Worm (Caenorhabditis elegans) whole organism, L2 larva: ENCODE measurements around the gene srx-68.

Experiments
- R02D3.7 ChIP-seq: fragments of 150-350 bp; optimal IDR thresholded peaks from 2 replicates; lab custom pipeline; 2014; ENCODE audit warnings: missing biosample characterization, missing genetic modification characterization
- Y55F3AM.14 ChIP-seq: fragments of 200-800 bp; sonication (Bioruptor generic); optimal IDR thresholded peaks from 2 replicates; lab custom pipeline; 2018; ENCODE audit warnings: mild to moderate bottlenecking, missing genetic modification characterization, missing compliant biosample characterization
- ZK546.5 ChIP-seq: sonication (generic microtip); optimal IDR thresholded peaks from 2 replicates; lab custom pipeline; 2017; ENCODE audit warnings: missing biosample characterization, missing genetic modification characterization
- alr-1 ChIP-seq: fragments of 150-350 bp; optimal IDR thresholded peaks from 2 replicates; lab custom pipeline; 2014; ENCODE audit warnings: missing biosample characterization, missing genetic modification characterization
- ama-1 ChIP-seq: fragments of 150-350 bp; optimal IDR thresholded peaks from 2 replicates; lab custom pipeline; 2018; ENCODE audit warnings: inconsistent platforms
- ceh-16 ChIP-seq: fragments of 150-350 bp; optimal IDR thresholded peaks from 2 replicates; lab custom pipeline; 2014; ENCODE audit warnings: missing biosample characterization, missing genetic modification characterization
- ceh-82 ChIP-seq: fragments of 150-350 bp; optimal IDR thresholded peaks from 2 replicates; lab custom pipeline; 2014; ENCODE audit warnings: missing biosample characterization, missing genetic modification characterization
- dmd-4 ChIP-seq: sonication (generic microtip); optimal IDR thresholded peaks from 2 replicates; lab custom pipeline; 2017; ENCODE audit warnings: missing biosample characterization, missing genetic modification characterization
- egl-27 ChIP-seq: sonication (generic microtip); optimal IDR thresholded peaks from 3 replicates; lab custom pipeline; 2017; ENCODE audit warnings: missing biosample characterization, missing genetic modification reagents, missing genetic modification characterization
- elt-3 ChIP-seq: sonication (generic microtip); optimal IDR thresholded peaks from 2 replicates; lab custom pipeline; 2017; ENCODE audit warnings: missing biosample characterization, missing genetic modification characterization
- fos-1 ChIP-seq: fragments of 150-350 bp; optimal IDR thresholded peaks from 2 replicates; lab custom pipeline; 2014; ENCODE audit warnings: missing biosample characterization, missing genetic modification characterization
- gmeb-1 ChIP-seq: fragments of 150-350 bp; optimal IDR thresholded peaks from 2 replicates; lab custom pipeline; 2014; ENCODE audit warnings: missing biosample characterization, missing genetic modification characterization
- lin-11 ChIP-seq: fragments of 150-350 bp; sonication (generic microtip); optimal IDR thresholded peaks from 2 replicates; lab custom pipeline; 2014; ENCODE audit warnings: missing biosample characterization, missing genetic modification characterization, inconsistent platforms, mixed read lengths
- lsy-2 ChIP-seq, 2 experiments: fragments of 150-350 bp in 1 of 2; sonication (generic microtip) in 1 of 2; optimal IDR thresholded peaks; 2 replicates each; lab custom pipeline; 2014 to 2017; ENCODE audit warnings: missing biosample characterization in 2 of 2, missing genetic modification characterization in 2 of 2
- mab-5 ChIP-seq: fragments of 150-350 bp; optimal IDR thresholded peaks from 2 replicates; lab custom pipeline; 2014; ENCODE audit warnings: missing biosample characterization, missing genetic modification characterization
- mbf-1 ChIP-seq: sonication (generic microtip); optimal IDR thresholded peaks from 2 replicates; lab custom pipeline; 2017; ENCODE audit warnings: missing biosample characterization, missing genetic modification characterization
- mdl-1 ChIP-seq, 2 experiments: fragments of 150-350 bp in 1 of 2; sonication (generic microtip) in 1 of 2; optimal IDR thresholded peaks; 2 replicates each; lab custom pipeline; 2017; ENCODE audit warnings: missing biosample characterization in 2 of 2, missing genetic modification characterization in 2 of 2
- nhr-10 ChIP-seq: sonication (generic microtip); optimal IDR thresholded peaks from 2 replicates; lab custom pipeline; 2017; ENCODE audit warnings: missing biosample characterization, missing genetic modification characterization
- nhr-11 ChIP-seq: fragments of 150-350 bp; optimal IDR thresholded peaks from 2 replicates; lab custom pipeline; 2014; ENCODE audit warnings: missing biosample characterization, missing genetic modification characterization
- nhr-129 ChIP-seq: fragments of 150-350 bp; optimal IDR thresholded peaks from 2 replicates; lab custom pipeline; 2014; ENCODE audit warnings: missing biosample characterization, missing genetic modification characterization
- nhr-237 ChIP-seq: fragments of 150-350 bp; optimal IDR thresholded peaks from 2 replicates; lab custom pipeline; 2014; ENCODE audit warnings: missing biosample characterization, missing genetic modification characterization
- nhr-25 ChIP-seq: fragments of 150-350 bp; sonication (generic microtip); optimal IDR thresholded peaks from 3 replicates; lab custom pipeline; 2014; ENCODE audit warnings: missing biosample characterization, missing genetic modification characterization
- nhr-6 ChIP-seq: fragments of 150-350 bp; optimal IDR thresholded peaks from 2 replicates; lab custom pipeline; 2014; ENCODE audit warnings: missing biosample characterization, missing genetic modification characterization
- nhr-77 ChIP-seq: fragments of 150-350 bp; optimal IDR thresholded peaks from 2 replicates; lab custom pipeline; 2014; ENCODE audit warnings: missing biosample characterization, missing genetic modification characterization
- sem-4 ChIP-seq: fragments of 150-350 bp; optimal IDR thresholded peaks from 2 replicates; lab custom pipeline; 2014; ENCODE audit warnings: missing biosample characterization, missing genetic modification reagents, missing genetic modification characterization
- skn-1 ChIP-seq: sonication (generic microtip); optimal IDR thresholded peaks from 2 replicates; lab custom pipeline; 2017; ENCODE audit warnings: missing biosample characterization, missing genetic modification characterization
- sma-3 ChIP-seq: sonication (generic microtip); optimal IDR thresholded peaks from 2 replicates; lab custom pipeline; 2016; ENCODE audit warnings: missing genetic modification reagents, missing genetic modification characterization, missing compliant biosample characterization
- snpc-4 ChIP-seq: fragments of 150-350 bp; optimal IDR thresholded peaks from 2 replicates; lab custom pipeline; 2014; ENCODE audit warnings: missing biosample characterization, missing genetic modification characterization
- unc-39 ChIP-seq: fragments of 150-350 bp; optimal IDR thresholded peaks from 2 replicates; lab custom pipeline; 2014; ENCODE audit warnings: missing biosample characterization, missing genetic modification characterization
- unc-55 ChIP-seq: fragments of 150-350 bp; sonication (generic microtip); optimal IDR thresholded peaks from 3 replicates; lab custom pipeline; 2014; ENCODE audit warnings: missing biosample characterization, missing genetic modification reagents, missing genetic modification characterization
- unc-62 ChIP-seq: fragments of 150-350 bp; optimal IDR thresholded peaks from 2 replicates; lab custom pipeline; 2014; ENCODE audit warnings: missing biosample characterization, missing genetic modification reagents, missing genetic modification characterization
- zag-1 ChIP-seq: fragments of 150-350 bp; optimal IDR thresholded peaks from 2 replicates; lab custom pipeline; 2014; ENCODE audit warnings: missing biosample characterization, missing genetic modification characterization
- ztf-1 ChIP-seq: fragments of 200-800 bp; sonication (Bioruptor generic); conservative IDR thresholded peaks from 2 replicates; pipeline ENCODE4 v1.3.6; 2022; ENCODE audit warnings: missing genetic modification characterization, missing compliant biosample characterization
- ztf-11 ChIP-seq: sonication (generic microtip); optimal IDR thresholded peaks from 2 replicates; lab custom pipeline; 2017; ENCODE audit warnings: missing biosample characterization, missing genetic modification characterization
- ztf-4 ChIP-seq: fragments of 150-350 bp; optimal IDR thresholded peaks from 2 replicates; lab custom pipeline; 2014; ENCODE audit warnings: missing biosample characterization, missing genetic modification characterization

srx-68 gene

ce11 chrV:3929099-3929498 lies 16.5 kb downstream of the srx-68 start, which contains the start of gene srx-64:
Gene srx-64 (plus strand): TSS chrV:3929399.
- no peak for TF ChIP-seq skn-1 (tag; lab: Kevin White, UChicago)
- no peak for TF ChIP-seq ama-1 (lab: Kevin White, UChicago)
- no peak for TF ChIP-seq egl-27 (tag; lab: Kevin White, UChicago)
- TF ChIP-seq ztf-1 (GFP tag; lab: Robert Waterston, UW), result no peak
- no peak for TF ChIP-seq ztf-11 (tag; lab: Kevin White, UChicago)
- TF ChIP-seq nhr-129 (tag; lab: Kevin White, UChicago), result no peak
- TF ChIP-seq ztf-4, result no peak
- TF ChIP-seq mab-5 (tag; lab: Kevin White, UChicago), result no peak
- no peak for TF ChIP-seq snpc-4 (tag; lab: Kevin White, UChicago)
- TF ChIP-seq ZK546.5 (tag; lab: Kevin White, UChicago), result no peak
- no peak for TF ChIP-seq R02D3.7 (tag; lab: Kevin White, UChicago)
- no peak for TF ChIP-seq mbf-1 (tag; lab: Kevin White, UChicago)
- no peak for TF ChIP-seq sma-3 (GFP tag; lab: Kevin White, UChicago)
- no peak for TF ChIP-seq alr-1 (tag; lab: Kevin White, UChicago)
- TF ChIP-seq nhr-6 (tag; lab: Kevin White, UChicago), result no peak
- TF ChIP-seq nhr-77 (tag; lab: Kevin White, UChicago), result no peak
- TF ChIP-seq unc-62 (GFP tag; lab: Kevin White, UChicago), result no peak
- no peak for TF ChIP-seq nhr-25 (tag; lab: Kevin White, UChicago)

ce11 chrV:3931326-3931725 lies 18.8 kb downstream of the srx-68 start, which contains the start of gene srx-63:
Gene srx-63 (plus strand): TSS chrV:3931626.
- TF ChIP-seq fos-1 (no peak), mdl-1 (tag; optimal IDR thresholded peaks at IDR 0.05; lab: Kevin White, UChicago) (no peak), mbf-1 (tag; lab: Kevin White, UChicago) (no peak), ceh-82 (tag; lab: Kevin White, UChicago) (no peak), ztf-1 (GFP tag; lab: Robert Waterston, UW) (no peak), dmd-4 (tag; lab: Kevin White, UChicago) (no peak), Y55F3AM.14 (no peak), unc-62 (GFP tag; lab: Kevin White, UChicago) (no peak), egl-27 (tag; lab: Kevin White, UChicago) (no peak), skn-1 (tag; lab: Kevin White, UChicago) (no peak), gmeb-1 (no peak)

ce11 chrV:3935892-3936478 lies 23.4 kb downstream of the srx-68 start, which contains the start of gene cyp-35A5:
Gene cyp-35A5 (plus strand): TSS chrV:3936326.
- TF ChIP-seq fos-1 (peak; percentile 7), lsy-2 (tag; optimal IDR thresholded peaks at IDR 0.05; lab: Kevin White, UChicago) (no peak)
- TF ChIP-seq, all 48 proteins: peak for 1

- no peak for TF ChIP-seq mdl-1 (tag; optimal IDR thresholded peaks at IDR 0.05; lab: Kevin White, UChicago)
- TF ChIP-seq ceh-82 (tag; lab: Kevin White, UChicago), result no peak
- TF ChIP-seq nhr-10 (tag; lab: Kevin White, UChicago), result no peak
- TF ChIP-seq unc-62 (GFP tag; lab: Kevin White, UChicago), result no peak
- no peak for TF ChIP-seq zag-1 (tag; lab: Kevin White, UChicago)
- no peak for TF ChIP-seq ceh-16
- no peak for TF ChIP-seq mbf-1 (tag; lab: Kevin White, UChicago)
- TF ChIP-seq nhr-129 (tag; lab: Kevin White, UChicago), result no peak
- no peak for TF ChIP-seq unc-39 (tag; lab: Kevin White, UChicago)
- TF ChIP-seq elt-3 (tag; lab: Kevin White, UChicago), result no peak
- TF ChIP-seq nhr-237 (tag; lab: Kevin White, UChicago), result no peak
- TF ChIP-seq R02D3.7 (tag; lab: Kevin White, UChicago), result no peak
- TF ChIP-seq lin-11, result no peak
- no peak for TF ChIP-seq nhr-11 (tag; lab: Kevin White, UChicago)
- TF ChIP-seq alr-1 (tag; lab: Kevin White, UChicago), result no peak
- TF ChIP-seq sma-3 (GFP tag; lab: Kevin White, UChicago), result no peak
- no peak for TF ChIP-seq unc-55 (GFP tag; lab: Kevin White, UChicago)
- no peak for TF ChIP-seq sem-4 (tag; lab: Kevin White, UChicago)
Measured at ce11 chrV:3938789-3939188, 26.2 kb downstream of the srx-68 start, which contains the start of gene cyp-35B1. Gene cyp-35B1 (plus strand): TSS chrV:3939032.
